Fruit fly (Drosophila melanogaster): Measurements from ENCODE around the gene CG12511.

CG12511 gene

DNA sequence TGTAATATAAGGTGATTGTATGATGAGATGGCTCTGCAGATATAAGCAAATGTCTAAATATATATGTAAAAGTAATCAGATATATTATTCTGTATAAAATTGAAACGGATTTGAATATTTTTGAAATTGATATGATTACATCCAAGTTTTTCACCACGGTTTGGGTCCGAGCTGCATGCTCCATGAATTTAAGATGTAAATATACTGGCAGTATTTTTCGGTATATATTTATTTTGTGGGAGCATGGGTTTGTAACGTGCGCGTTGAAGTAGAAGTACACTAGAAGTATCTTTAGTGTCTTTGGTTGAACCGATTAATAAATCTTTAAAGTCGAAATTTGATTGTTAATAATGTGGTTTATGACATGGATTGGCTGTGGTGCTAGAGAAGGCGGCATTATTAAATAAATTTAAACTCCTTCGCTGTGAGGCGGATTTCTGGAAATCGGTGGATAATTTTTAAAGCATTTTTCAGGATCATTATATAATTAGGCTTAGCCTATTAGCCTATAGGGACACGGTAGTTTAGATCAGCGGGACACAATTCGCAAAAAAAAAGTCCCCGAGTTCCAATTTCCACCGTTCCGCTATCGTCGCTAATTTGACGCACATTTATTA, 45.6 kb downstream of the CG12511 start:
- TF ChIP-seq CG4496 (GFP tag; IDR thresholded peaks at IDR 0.05) (peak; percentile 56; the same call in 2 of the 3 replicates), CG8301 (tag; optimal IDR thresholded peaks at IDR 0.05) (no peak), CG13204 (GFP tag; optimal IDR thresholded peaks at IDR 0.05) (no peak), CG10348 (GFP tag; IDR thresholded peaks at IDR 0.05) (no peak), CG9948 (tag; optimal IDR thresholded peaks at IDR 0.05) (no peak), EcR (GFP tag; optimal IDR thresholded peaks at IDR 0.05) (no peak), Ets98B (GFP tag; IDR thresholded peaks at IDR 0.05) (no peak), D1 (tag; optimal IDR thresholded peaks at IDR 0.05) (no peak)

DNA sequence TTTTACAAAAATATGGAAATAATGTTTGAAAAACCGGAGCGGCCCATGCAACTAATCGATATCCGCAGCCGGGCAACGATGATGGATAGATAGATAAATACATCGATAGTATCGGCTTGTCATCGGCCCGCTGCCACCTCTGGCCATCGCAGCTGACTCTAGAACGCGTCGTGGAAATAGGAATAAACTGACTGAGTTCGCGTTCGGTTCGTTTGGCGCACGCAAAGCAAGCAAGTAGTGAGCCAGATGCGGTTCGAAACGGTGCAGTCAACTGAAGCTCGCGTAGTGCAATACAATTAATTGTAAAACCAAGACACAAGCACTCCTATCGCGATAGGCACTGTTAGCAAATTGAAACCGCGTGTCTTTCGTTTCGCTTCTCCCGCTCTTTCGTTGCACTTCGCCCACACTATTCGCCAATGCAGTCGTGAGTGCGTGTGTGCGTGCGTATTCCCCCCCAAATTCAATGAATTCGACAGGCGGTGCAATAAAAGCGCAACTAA, 46.2 kb downstream of the CG12511 start, which contains the start of gene CG11030:
Gene CG11030, plus strand, starts transcription at position 136 of the 503 bp plus-strand sequence.
- TF ChIP-seq CG14655 (GFP tag; optimal IDR thresholded peaks at IDR 0.05), result no peak
- peak; percentile 18; the same call in 1 of the 2 replicates for TF ChIP-seq CG12605 (GFP tag; IDR thresholded peaks at IDR 0.05)

DNA sequence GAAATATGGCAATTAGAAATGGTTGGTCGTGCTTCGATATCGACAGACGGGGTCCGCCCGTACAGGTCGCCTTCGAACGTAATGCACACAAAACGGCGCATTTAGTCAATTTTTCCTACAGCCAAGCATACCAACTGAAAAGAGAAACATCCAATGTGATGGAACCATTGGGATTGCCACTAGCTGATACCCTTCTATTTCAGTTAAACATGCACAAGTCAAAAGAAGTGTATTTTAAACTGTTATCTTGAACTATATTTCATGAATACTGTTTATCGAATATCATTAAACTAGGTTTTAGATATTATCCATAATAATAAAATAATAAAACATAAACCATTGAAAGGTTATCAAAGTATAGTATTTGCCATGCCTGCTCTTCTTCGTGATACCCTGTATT, 47.7 kb downstream of the CG12511 start:
- TF ChIP-seq CG32121 (GFP tag; IDR thresholded peaks at IDR 0.05) (no peak), D1 (tag; optimal IDR thresholded peaks at IDR 0.05) (no peak), CG4496 (GFP tag; IDR thresholded peaks at IDR 0.05) (no peak), CG34367 (tag; optimal IDR thresholded peaks at IDR 0.05) (no peak), rn (GFP tag; IDR thresholded peaks at IDR 0.05) (no peak), CG15710 (tag; optimal IDR thresholded peaks at IDR 0.05) (no peak), CG8301 (tag; optimal IDR thresholded peaks at IDR 0.05) (no peak), CG13204 (GFP tag; optimal IDR thresholded peaks at IDR 0.05) (no peak), CG17806 (tag; optimal IDR thresholded peaks at IDR 0.05) (no peak), EcR (GFP tag; optimal IDR thresholded peaks at IDR 0.05) (no peak), Pif1B (GFP tag; optimal IDR thresholded peaks at IDR 0.05) (no peak)

DNA sequence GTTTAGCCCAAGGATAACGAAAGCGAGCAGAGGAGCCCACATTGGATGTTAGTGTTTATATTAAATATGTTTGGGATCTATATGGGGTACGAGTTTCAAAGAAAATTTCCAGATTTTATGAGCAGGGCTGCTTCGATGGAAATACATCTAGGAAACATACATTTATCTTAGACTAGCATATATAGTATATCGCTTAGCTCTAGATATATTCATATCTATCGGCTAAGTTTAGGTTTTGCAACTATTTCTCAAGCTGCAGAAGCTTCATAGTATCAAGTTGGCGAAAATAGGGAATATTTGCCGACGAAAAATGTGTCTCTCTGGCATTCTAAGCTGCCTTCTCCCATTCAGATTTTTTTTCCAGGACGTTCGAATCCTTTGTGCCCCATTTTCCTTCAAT, 50.3 kb downstream of the CG12511 start, which contains the start of gene CG14006:
Gene CG14006, minus strand, starts transcription at position 101 of the 400 bp plus-strand sequence.
- TF ChIP-seq CG9948 (tag; optimal IDR thresholded peaks at IDR 0.05), result no peak
